Fruit fly (Drosophila melanogaster): ENCODE data around the gene Brd8.

Gene Brd8

dm6 chr3R:29274590-29274989 is 51.3 kb downstream of the Brd8 start (continued):
- TF ChIP-seq bbx (GFP tag; IDR thresholded peaks at IDR 0.05; ENCODE audit: partially characterized antibody) = no peak
- peak; percentile 66 for TF ChIP-seq CG12219 (GFP tag; optimal IDR thresholded peaks at IDR 0.05)
- TF ChIP-seq CG31388 (GFP tag; optimal IDR thresholded peaks at IDR 0.05) = no peak
- peak; percentile 41 for TF ChIP-seq CG11723 (GFP tag; optimal IDR thresholded peaks at IDR 0.05)
- TF ChIP-seq fu2 (GFP tag; optimal IDR thresholded peaks at IDR 0.05) = no peak
- no peak for TF ChIP-seq CG4730 (GFP tag; IDR thresholded peaks at IDR 0.05)
- TF ChIP-seq CG15601 (tag; optimal IDR thresholded peaks at IDR 0.05) = peak; percentile 82
- peak; percentile 9 for TF ChIP-seq gcm2 (GFP tag; optimal IDR thresholded peaks at IDR 0.05)
- peak; percentile 44 for TF ChIP-seq CG8359 (GFP tag; optimal IDR thresholded peaks at IDR 0.05; ENCODE audit: borderline replicate concordance)
- peak; percentile 6 for TF ChIP-seq CG15011 (GFP tag; optimal IDR thresholded peaks at IDR 0.05)
- 0 out of 2 replicates have a peak, but pooled peaks have one; percentile 17 for TF ChIP-seq seq (GFP tag; IDR thresholded peaks at IDR 0.05)
- no peak for TF ChIP-seq BtbVII (GFP tag; optimal IDR thresholded peaks at IDR 0.05)
- TF ChIP-seq vvl (GFP tag; IDR thresholded peaks at IDR 0.05) = peak; percentile 71
- no peak for TF ChIP-seq corto (GFP tag; optimal IDR thresholded peaks at IDR 0.05)
- peak; percentile 72 for TF ChIP-seq row (GFP tag; IDR thresholded peaks at IDR 0.05)
- peak; percentile 65 for TF ChIP-seq CG10209 (GFP tag; optimal IDR thresholded peaks at IDR 0.05)
- TF ChIP-seq Trl (optimal IDR thresholded peaks at IDR 0.05) = no peak
- TF ChIP-seq Trl (GFP tag; optimal IDR thresholded peaks at IDR 0.05) = peak; percentile 14
- 0 out of 2 replicates have a peak, but pooled peaks have one; percentile 20 for TF ChIP-seq CG9932 (GFP tag; IDR thresholded peaks at IDR 0.05)
- TF ChIP-seq Atf3 (GFP tag; optimal IDR thresholded peaks at IDR 0.05) = peak; percentile 74
- no peak for TF ChIP-seq Doc2 (GFP tag; IDR thresholded peaks at IDR 0.05)
- peak; percentile 78 for TF ChIP-seq CG2678 (tag; optimal IDR thresholded peaks at IDR 0.05)
- TF ChIP-seq CG1024 (GFP tag; IDR thresholded peaks at IDR 0.05) = 0 out of 2 replicates have a peak, but pooled peaks have one; percentile 33
- TF ChIP-seq croc (GFP tag; conservative IDR thresholded peaks at IDR 0.05) = peak; percentile 21; the same call in 1 of the 3 replicates
- peak; percentile 64 for TF ChIP-seq D19A (tag; optimal IDR thresholded peaks at IDR 0.05)
- peak in 1 of 2 experiments; percentile 19 for TF ChIP-seq Hr78 (GFP tag; optimal IDR thresholded peaks at IDR 0.05)
- TF ChIP-seq CG6254 (GFP tag; optimal IDR thresholded peaks at IDR 0.05) = peak; percentile 73
- TF ChIP-seq dmrt99B (tag; optimal IDR thresholded peaks at IDR 0.05) = peak; percentile 67
- TF ChIP-seq CG14014 (GFP tag; IDR thresholded peaks at IDR 0.05) = peak; percentile 41; the same call in 1 of the 2 replicates
- TF ChIP-seq sens (GFP tag) = peak; percentile 97
- peak; percentile 36; the same call in 1 of the 2 replicates for TF ChIP-seq H2.0 (GFP tag; IDR thresholded peaks at IDR 0.05)
- peak; percentile 60; the same call in 2 of the 3 replicates for TF ChIP-seq H15 (GFP tag; IDR thresholded peaks at IDR 0.05)
- peak; percentile 44; the same call in 1 of the 2 replicates for TF ChIP-seq sob (GFP tag; IDR thresholded peaks at IDR 0.05)
- TF ChIP-seq CG3163 (GFP tag; optimal IDR thresholded peaks at IDR 0.05) = no peak
- peak; percentile 6 for TF ChIP-seq Usf (GFP tag; optimal IDR thresholded peaks at IDR 0.05)
- peak; percentile 32; the same call in 1 of the 2 replicates for TF ChIP-seq CG32532 (GFP tag; IDR thresholded peaks at IDR 0.05)
- peak; percentile 67 for TF ChIP-seq CG1602 (GFP tag; optimal IDR thresholded peaks at IDR 0.05)
- TF ChIP-seq bab2 (GFP tag; optimal IDR thresholded peaks at IDR 0.05) = peak; percentile 33
- TF ChIP-seq CG11093 (GFP tag; IDR thresholded peaks at IDR 0.05) = 0 out of 3 replicates have a peak, but pooled peaks have one; percentile 31
- peak; percentile 30 for TF ChIP-seq CG9817 (tag; optimal IDR thresholded peaks at IDR 0.05)
- 0 out of 3 replicates have a peak, but pooled peaks have one; percentile 31 for TF ChIP-seq B-H1 (GFP tag; IDR thresholded peaks at IDR 0.05)
- TF ChIP-seq fd96Cb (tag; optimal IDR thresholded peaks at IDR 0.05) = peak; percentile 78
- peak; percentile 22 for TF ChIP-seq CG8281 (tag; optimal IDR thresholded peaks at IDR 0.05)
- peak; percentile 5 for TF ChIP-seq caup (GFP tag; optimal IDR thresholded peaks at IDR 0.05; ENCODE audit: severe bottlenecking)
- TF ChIP-seq CG17912 (GFP tag; optimal IDR thresholded peaks at IDR 0.05) = no peak
- TF ChIP-seq dpn (GFP tag; optimal IDR thresholded peaks at IDR 0.05) = peak; percentile 52 to 57
- TF ChIP-seq bsh (GFP tag; optimal IDR thresholded peaks at IDR 0.05) = peak in 1 of 2 experiments; percentile 92
- TF ChIP-seq Atf-2 (GFP tag; optimal IDR thresholded peaks at IDR 0.05) = peak; percentile 25
- TF ChIP-seq CG14710 (tag; optimal IDR thresholded peaks at IDR 0.05) = peak; percentile 83
- TF ChIP-seq Mad (GFP tag; optimal IDR thresholded peaks at IDR 0.05) = peak; percentile 35
